Fruit fly (Drosophila melanogaster) Kc167 (cell line): ENCODE results near the gene CG13108.

Experiments used
- Sin3A ChIP-seq: fragments of >200 bp; optimal IDR thresholded peaks from 2 replicates; lab custom pipeline; 2018; ENCODE audit warnings: missing external identifiers
- h ChIP-seq: fragments of >200 bp; optimal IDR thresholded peaks from 3 replicates; lab custom pipeline; 2018; ENCODE audit warnings: missing external identifiers
- psq ChIP-seq: fragments of >200 bp; optimal IDR thresholded peaks from 2 replicates; lab custom pipeline; 2017; ENCODE audit warnings: missing external identifiers
- ttk ChIP-seq: sonication (Bioruptor generic); optimal IDR thresholded peaks from 2 replicates; lab custom pipeline; 2017; ENCODE audit warnings: missing external identifiers

DNA sequence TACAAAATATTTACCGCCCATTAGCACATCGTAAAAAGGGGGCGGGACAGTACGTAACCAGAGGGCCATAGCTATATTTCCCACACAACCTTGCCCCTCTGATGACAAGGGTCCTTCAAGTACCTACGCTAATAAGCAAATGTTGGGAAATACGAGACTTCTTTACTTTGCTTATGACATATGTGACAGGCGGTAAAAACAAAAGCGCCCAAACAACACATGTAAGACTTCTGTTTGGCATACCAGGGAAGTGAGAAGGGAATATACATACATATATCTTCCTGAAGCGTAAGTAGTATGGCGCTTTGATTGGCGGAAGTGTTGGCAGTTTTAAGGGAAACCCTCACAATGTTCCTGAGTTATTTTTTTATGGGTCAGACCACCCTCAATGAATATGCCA, 18.3 kb upstream of the CG13108 start:
- no peak for TF ChIP-seq psq (lab: Kevin White, UChicago)
- no peak for TF ChIP-seq h
- TF ChIP-seq Sin3A (lab: Kevin White, UChicago): no peak
- no peak for TF ChIP-seq ttk
